Worm (Caenorhabditis elegans): ENCODE results near the gene F23A7.8.
A peak's percentile ranks its signal among the peaks of the same experiment; 100 is the strongest.
"Not testable (repeated sequence)": the region's sequence is repeated elsewhere in the genome, so short reads cannot be mapped to it uniquely, and the experiment has no call there.

The F23A7.8 gene

ce11 chrX:16218306-16218705 is 5.1 kb downstream of the F23A7.8 start:
- TF ChIP-seq eyg-1 (tag; optimal IDR thresholded peaks at IDR 0.05) (no peak), fax-1 (tag; optimal IDR thresholded peaks at IDR 0.05) (no peak), hlh-30 (tag; optimal IDR thresholded peaks at IDR 0.05; ENCODE audit: insufficient read depth) (peak; percentile 82), C08G9.2 (tag; optimal IDR thresholded peaks at IDR 0.05) (no peak)

ce11 chrX:16219710-16220109 is 6.5 kb downstream of the F23A7.8 start, which contains the start of gene F23A7.3:
TSS of gene F23A7.3 (plus strand) at chrX:16220010.
- not testable (repeated sequence) for TF ChIP-seq ceh-30, lin-11, eyg-1 (tag; optimal IDR thresholded peaks at IDR 0.05)

ce11 chrX:16228622-16229021 is 15.4 kb downstream of the F23A7.8 start, which contains the start of gene F23A7.5:
TSS of gene F23A7.5 (plus strand) at chrX:16228922.
- TF ChIP-seq dmd-4 (tag; optimal IDR thresholded peaks at IDR 0.05; ENCODE audit: borderline replicate concordance) (no peak), hlh-15 (tag; optimal IDR thresholded peaks at IDR 0.05) (no peak), lin-11 (tag; optimal IDR thresholded peaks at IDR 0.05) (no peak), dve-1 (tag; optimal IDR thresholded peaks at IDR 0.05) (no peak), hlh-6 (tag; optimal IDR thresholded peaks at IDR 0.05) (no peak), ceh-30 (tag; optimal IDR thresholded peaks at IDR 0.05) (no peak), ceh-19 (GFP tag; optimal IDR thresholded peaks at IDR 0.05) (no peak)

ce11 chrX:16240626-16241025 is 27.5 kb downstream of the F23A7.8 start:
- TF ChIP-seq ceh-18 (tag; optimal IDR thresholded peaks at IDR 0.05) (no peak), syd-9 (tag; optimal IDR thresholded peaks at IDR 0.05) (no peak), ceh-45 (GFP tag; IDR thresholded peaks at IDR 0.05) (no peak), npax-4 (tag; optimal IDR thresholded peaks at IDR 0.05) (no peak), unc-42 (tag; optimal IDR thresholded peaks at IDR 0.05) (no peak), pha-4 (tag; optimal IDR thresholded peaks at IDR 0.05) (no peak), sox-4 (tag; optimal IDR thresholded peaks at IDR 0.05) (no peak), ceh-48 (tag; optimal IDR thresholded peaks at IDR 0.05) (no peak), nhr-11 (tag; optimal IDR thresholded peaks at IDR 0.05) (no peak), ceh-14 (tag; optimal IDR thresholded peaks at IDR 0.05) (no peak), pha-2 (tag; optimal IDR thresholded peaks at IDR 0.05) (no peak), ahr-1 (tag; optimal IDR thresholded peaks at IDR 0.05) (no peak)

ce11 chrX:16243129-16243528 is 30.0 kb downstream of the F23A7.8 start:
- TF ChIP-seq fkh-10 (GFP tag; optimal IDR thresholded peaks at IDR 0.05) (no peak), hlh-13 (GFP tag; optimal IDR thresholded peaks at IDR 0.05) (no peak), unc-86 (tag; optimal IDR thresholded peaks at IDR 0.05) (no peak), unc-55 (GFP tag; optimal IDR thresholded peaks at IDR 0.05) (no peak), ceh-34 (tag; optimal IDR thresholded peaks at IDR 0.05) (no peak), ceh-30 (tag; optimal IDR thresholded peaks at IDR 0.05) (no peak), hlh-8 (tag; optimal IDR thresholded peaks at IDR 0.05) (no peak), dve-1 (tag; optimal IDR thresholded peaks at IDR 0.05) (no peak), gmeb-2 (tag; optimal IDR thresholded peaks at IDR 0.05) (no peak)

ce11 chrX:16244764-16245244 is 31.6 kb downstream of the F23A7.8 start, which contains the start of gene W10G6.1:
TSS of gene W10G6.1 (plus strand) at chrX:16245194.
- TF ChIP-seq ceh-14 (tag; optimal IDR thresholded peaks at IDR 0.05) (no peak), lim-6 (tag; optimal IDR thresholded peaks at IDR 0.05) (no peak), ahr-1 (tag; optimal IDR thresholded peaks at IDR 0.05) (no peak), elt-2 (tag; optimal IDR thresholded peaks at IDR 0.05) (no peak), madf-2 (tag; optimal IDR thresholded peaks at IDR 0.05) (no peak), ceh-22 (tag; optimal IDR thresholded peaks at IDR 0.05) (no peak), rnt-1 (tag; optimal IDR thresholded peaks at IDR 0.05) (no peak), pros-1 (tag; optimal IDR thresholded peaks at IDR 0.05) (no peak), hlh-15 (tag; optimal IDR thresholded peaks at IDR 0.05) (no peak), unc-3 (GFP tag; conservative IDR thresholded peaks at IDR 0.05) (no peak), unc-3 (tag; optimal IDR thresholded peaks at IDR 0.05) (no peak), elt-4 (tag; optimal IDR thresholded peaks at IDR 0.05) (no peak), hlh-6 (tag; optimal IDR thresholded peaks at IDR 0.05) (no peak), unc-42 (tag; optimal IDR thresholded peaks at IDR 0.05) (no peak), fkh-6 (tag; optimal IDR thresholded peaks at IDR 0.05) (no peak), mec-3 (tag; optimal IDR thresholded peaks at IDR 0.05; ENCODE audit: borderline replicate concordance) (no peak), ref-2 (tag; optimal IDR thresholded peaks at IDR 0.05) (no peak)

Measured in whole organism, late embryonic.